Worm (Caenorhabditis elegans) whole organism, L4 larva: ENCODE results near the gene clec-221.

Experiments used
- D1046.2 ChIP-seq: fragments of 200-800 bp; sonication (Bioruptor generic); IDR thresholded peaks from 2 replicates; pipeline ENCODE4 v1.3.6; 2022; ENCODE audit warnings: missing genetic modification characterization, missing compliant biosample characterization
- F37D6.2 ChIP-seq: sonication (generic microtip); optimal IDR thresholded peaks from 2 replicates; lab custom pipeline; 2016; ENCODE audit warnings: mild to moderate bottlenecking, missing genetic modification characterization, missing compliant biosample characterization
- F44E2.7 ChIP-seq: fragments of 200-800 bp; sonication (Bioruptor generic); IDR thresholded peaks from 2 replicates; pipeline ENCODE4 v2.1.2; 2022; ENCODE audit warnings: missing genetic modification characterization, missing compliant biosample characterization
- R02D3.7 ChIP-seq: fragments of 150-350 bp; sonication (generic microtip); optimal IDR thresholded peaks from 3 replicates; lab custom pipeline; 2014; ENCODE audit warnings: missing biosample characterization, missing genetic modification characterization
- T20F7.1 ChIP-seq: fragments of 200-800 bp; sonication (Bioruptor generic); optimal IDR thresholded peaks from 2 replicates; lab custom pipeline; 2018; ENCODE audit warnings: mild to moderate bottlenecking, missing genetic modification characterization, missing compliant biosample characterization
- T26A8.4 ChIP-seq: fragments of 200-800 bp; sonication (Bioruptor generic); IDR thresholded peaks from 2 replicates; pipeline ENCODE4 v1.3.6; 2022; ENCODE audit warnings: missing genetic modification characterization, missing compliant biosample characterization
- Y48G9A.11 ChIP-seq: fragments of 200-800 bp; sonication (Bioruptor generic); IDR thresholded peaks from 2 replicates; pipeline ENCODE4 v1.3.6; 2022; ENCODE audit warnings: missing genetic modification reagents, missing genetic modification characterization, missing compliant biosample characterization
- Y5F2A.4 ChIP-seq: fragments of 200-800 bp; sonication (Bioruptor generic); optimal IDR thresholded peaks from 2 replicates; lab custom pipeline; 2018; ENCODE audit warnings: mild to moderate bottlenecking, missing genetic modification characterization, missing compliant biosample characterization
- ZK337.2 ChIP-seq: fragments of 200-800 bp; sonication (Bioruptor generic); IDR thresholded peaks from 2 replicates; pipeline ENCODE4 v1.3.6; 2022; ENCODE audit warnings: missing genetic modification reagents, missing genetic modification characterization, missing compliant biosample characterization
- aha-1 ChIP-seq: fragments of 150-350 bp; peaks from one replicate; lab custom pipeline; 2014; ENCODE audit warnings: missing biosample characterization, missing genetic modification characterization
- arid-1 ChIP-seq: fragments of 200-800 bp; sonication (Bioruptor generic); conservative IDR thresholded peaks from 2 replicates; pipeline ENCODE4 v1.3.6; 2022; ENCODE audit warnings: missing genetic modification reagents, missing genetic modification characterization, missing compliant biosample characterization
- ceh-32 ChIP-seq: sonication (generic microtip); optimal IDR thresholded peaks from 2 replicates; lab custom pipeline; 2016; ENCODE audit warnings: mild to moderate bottlenecking, missing genetic modification characterization, missing compliant biosample characterization; ENCODE audit not compliant: poor library complexity
- ceh-44 ChIP-seq: fragments of 200-800 bp; sonication (Bioruptor generic); IDR thresholded peaks from 2 replicates; pipeline ENCODE4 v1.3.6; 2022; ENCODE audit warnings: missing genetic modification reagents, missing genetic modification characterization, missing compliant biosample characterization
- ceh-82 ChIP-seq: sonication (generic microtip); optimal IDR thresholded peaks from 2 replicates; lab custom pipeline; 2017; ENCODE audit warnings: missing biosample characterization, missing genetic modification characterization
- cey-2 ChIP-seq: sonication (generic microtip); optimal IDR thresholded peaks from 3 replicates; lab custom pipeline; 2017; ENCODE audit warnings: missing genetic modification characterization, mild to moderate bottlenecking, missing compliant biosample characterization, antibody characterized with exemption, borderline replicate concordance; ENCODE audit not compliant: insufficient read depth
- ctbp-1 ChIP-seq: fragments of 200-800 bp; sonication (Bioruptor generic); IDR thresholded peaks from 2 replicates; pipeline ENCODE4 v1.3.6; 2022; ENCODE audit warnings: missing genetic modification reagents, missing genetic modification characterization, missing compliant biosample characterization
- daf-12 ChIP-seq: fragments of 150-350 bp; optimal IDR thresholded peaks from 2 replicates; lab custom pipeline; 2014; ENCODE audit warnings: missing biosample characterization, missing genetic modification reagents, missing genetic modification characterization
- daf-16 ChIP-seq, 3 experiments: sonication (generic microtip); optimal IDR thresholded peaks; 2 replicates each; lab custom pipeline; 2016 to 2017; ENCODE audit warnings: missing genetic modification characterization in 3 of 3, missing genetic modification reagents in 3 of 3, mild to moderate bottlenecking in 2 of 3, missing compliant biosample characterization in 2 of 3, missing biosample characterization in 1 of 3, moderate library complexity in 1 of 3
- daf-8 ChIP-seq: fragments of 200-800 bp; sonication (Bioruptor generic); IDR thresholded peaks from 2 replicates; pipeline ENCODE4 v1.3.6; 2022; ENCODE audit warnings: missing genetic modification characterization, missing compliant biosample characterization
- fos-1 ChIP-seq: fragments of 150-350 bp; optimal IDR thresholded peaks from 2 replicates; lab custom pipeline; 2014; ENCODE audit warnings: missing biosample characterization, missing genetic modification characterization
- jun-1 ChIP-seq: fragments of 150-350 bp; optimal IDR thresholded peaks from 2 replicates; lab custom pipeline; 2014; ENCODE audit warnings: missing biosample characterization, missing genetic modification reagents, missing genetic modification characterization
- lin-1 ChIP-seq: fragments of 200-800 bp; sonication (Bioruptor generic); IDR thresholded peaks from 2 replicates; pipeline ENCODE4 v1.3.6; 2022; ENCODE audit warnings: missing genetic modification reagents, missing genetic modification characterization, missing compliant biosample characterization
- lin-15B ChIP-seq: fragments of 150-350 bp; sonication (generic microtip); optimal IDR thresholded peaks from 3 replicates; lab custom pipeline; 2014; ENCODE audit warnings: missing biosample characterization, missing genetic modification characterization
- lin-29 ChIP-seq: fragments of 200-800 bp; sonication (Bioruptor generic); IDR thresholded peaks from 2 replicates; pipeline ENCODE4 v1.3.6; 2022; ENCODE audit warnings: missing genetic modification reagents, missing genetic modification characterization, missing compliant biosample characterization
- madf-5 ChIP-seq, 2 experiments: fragments of 200-800 bp; sonication (Bioruptor generic); IDR thresholded peaks; 2 replicates each; pipeline ENCODE4 v1.3.6; 2022; ENCODE audit warnings: missing compliant biosample characterization in 2 of 2, missing genetic modification characterization in 2 of 2
- mes-2 ChIP-seq: sonication (generic microtip); optimal IDR thresholded peaks from 2 replicates; lab custom pipeline; 2016; ENCODE audit warnings: missing genotype, mild to moderate bottlenecking, missing genetic modification characterization, missing compliant biosample characterization; ENCODE audit not compliant: poor library complexity, severe bottlenecking
- mxl-2 ChIP-seq: fragments of 200-800 bp; sonication (Bioruptor generic); conservative IDR thresholded peaks from 2 replicates; pipeline ENCODE4 v1.3.6; 2022; ENCODE audit warnings: missing genetic modification reagents, missing genetic modification characterization, missing compliant biosample characterization
- nhr-11 ChIP-seq: fragments of 150-350 bp; optimal IDR thresholded peaks from 2 replicates; lab custom pipeline; 2014; ENCODE audit warnings: missing biosample characterization, missing genetic modification characterization
- nhr-111 ChIP-seq: fragments of 200-800 bp; sonication (Bioruptor generic); optimal IDR thresholded peaks from 2 replicates; lab custom pipeline; 2018; ENCODE audit warnings: mild to moderate bottlenecking, missing genetic modification characterization, missing compliant biosample characterization
- nhr-237 ChIP-seq: sonication (generic microtip); optimal IDR thresholded peaks from 2 replicates; lab custom pipeline; 2017; ENCODE audit warnings: missing biosample characterization, missing genetic modification characterization
- nhr-48 ChIP-seq: sonication (generic microtip); optimal IDR thresholded peaks from 2 replicates; lab custom pipeline; 2016; ENCODE audit warnings: mild to moderate bottlenecking, missing genetic modification characterization, missing compliant biosample characterization
- nhr-77 ChIP-seq: fragments of 150-350 bp; optimal IDR thresholded peaks from 2 replicates; lab custom pipeline; 2014; ENCODE audit warnings: missing biosample characterization, missing genetic modification characterization
- pqm-1 ChIP-seq: sonication (generic microtip); optimal IDR thresholded peaks from 2 replicates; lab custom pipeline; 2017; ENCODE audit warnings: missing biosample characterization, missing genetic modification characterization
- spr-3 ChIP-seq: fragments of 200-800 bp; sonication (Bioruptor generic); optimal IDR thresholded peaks from 2 replicates; lab custom pipeline; 2018; ENCODE audit warnings: mild to moderate bottlenecking, missing genetic modification characterization, missing compliant biosample characterization
- tra-1 ChIP-seq: fragments of 200-800 bp; sonication (Bioruptor generic); IDR thresholded peaks from 2 replicates; pipeline ENCODE4 v1.3.6; 2022; ENCODE audit warnings: missing genetic modification reagents, missing genetic modification characterization, missing compliant biosample characterization
- unc-39 ChIP-seq: sonication (generic microtip); optimal IDR thresholded peaks from 2 replicates; lab custom pipeline; 2017; ENCODE audit warnings: missing biosample characterization, missing genetic modification characterization
- unc-62 ChIP-seq, 3 experiments: fragments of 150-350 bp in 1 of 3; sonication (generic microtip); optimal IDR thresholded peaks in 2 of 3; peaks in 1 of 3; 1 replicate in 1 of 3; 2 replicates in 2 of 3; lab custom pipeline; 2014 to 2017; ENCODE audit warnings: missing biosample characterization in 3 of 3, missing genetic modification characterization in 3 of 3, missing genetic modification reagents in 3 of 3, missing genotype in 1 of 3
- vab-7 ChIP-seq: fragments of 200-800 bp; sonication (Bioruptor generic); IDR thresholded peaks from 2 replicates; pipeline ENCODE4 v1.3.6; 2022; ENCODE audit warnings: missing genetic modification reagents, missing genetic modification characterization, missing compliant biosample characterization
- zfp-2 ChIP-seq: sonication (generic microtip); optimal IDR thresholded peaks from 2 replicates; lab custom pipeline; 2016; ENCODE audit warnings: mild to moderate bottlenecking, missing genetic modification characterization, missing compliant biosample characterization
- zip-11 ChIP-seq: fragments of 200-800 bp; sonication (Bioruptor generic); IDR thresholded peaks from 2 replicates; pipeline ENCODE4 v1.3.6; 2022; ENCODE audit warnings: missing genetic modification characterization, missing compliant biosample characterization

The clec-221 gene

ce11 chrV:10929511-10929910, 24.7 kb downstream of the clec-221 start, which contains the start of gene F58B4.3:
TSS of gene F58B4.3 (plus strand) at chrV:10929811.
- TF ChIP-seq ceh-44 (GFP tag; lab: Robert Waterston, UW) (no peak), T26A8.4 (GFP tag; lab: Robert Waterston, UW) (no peak), ceh-32 (no peak), ctbp-1 (GFP tag; lab: Robert Waterston, UW) (no peak), zip-11 (no peak), jun-1 (tag; lab: Kevin White, UChicago) (no peak), Y5F2A.4 (GFP tag; lab: Kevin White, UChicago) (no peak), zfp-2 (tag; lab: Kevin White, UChicago) (no peak), Y48G9A.11 (no peak), unc-39 (tag; lab: Kevin White, UChicago) (no peak), nhr-77 (tag; lab: Kevin White, UChicago) (no peak)
- TF ChIP-seq, all 104 proteins: peak for 0

DNA sequence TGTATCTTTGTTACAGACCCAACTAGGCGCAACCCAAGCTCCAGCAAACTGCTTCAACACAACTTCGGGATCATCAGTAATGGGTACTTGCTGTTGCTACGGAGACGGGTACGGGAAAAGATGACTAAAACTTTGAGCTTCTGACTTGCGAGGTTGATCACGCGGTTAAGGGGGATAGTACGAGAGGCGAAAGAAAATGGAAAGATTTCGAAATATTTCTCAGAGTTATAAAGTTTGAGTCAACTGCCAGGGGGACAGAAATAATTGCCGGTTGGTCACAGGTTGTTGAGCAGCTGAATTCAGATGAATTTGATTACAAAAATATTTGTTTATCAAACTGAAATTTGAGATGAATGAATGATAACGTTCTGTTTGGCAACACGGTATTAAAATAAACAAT, 28.6 kb downstream of the clec-221 start:
- TF ChIP-seq madf-5 (GFP tag; IDR thresholded peaks at IDR 0.05; lab: Robert Waterston, UW) (no peak), mes-2 (tag; lab: Kevin White, UChicago) (no peak), nhr-11 (no peak), lin-29 (GFP tag; lab: Robert Waterston, UW) (no peak), spr-3 (GFP tag; lab: Kevin White, UChicago) (no peak), daf-16 (GFP tag; optimal IDR thresholded peaks at IDR 0.05; lab: Kevin White, UChicago) (no peak), daf-16 (tag; optimal IDR thresholded peaks at IDR 0.05; lab: Kevin White, UChicago) (no peak), F44E2.7 (GFP tag; lab: Robert Waterston, UW) (no peak), ZK337.2 (no peak), F37D6.2 (no peak), fos-1 (tag; lab: Kevin White, UChicago) (no peak), nhr-48 (tag; lab: Kevin White, UChicago) (no peak), lin-1 (GFP tag; lab: Robert Waterston, UW) (no peak), nhr-237 (tag; lab: Kevin White, UChicago) (no peak)

- TF ChIP-seq daf-8 (GFP tag; lab: Robert Waterston, UW) (no peak), nhr-237 (tag; lab: Kevin White, UChicago) (no peak), T20F7.1 (GFP tag; lab: Kevin White, UChicago) (no peak), mxl-2 (GFP tag; lab: Robert Waterston, UW) (no peak), cey-2 (no peak), lin-29 (GFP tag; lab: Robert Waterston, UW) (no peak), vab-7 (GFP tag; lab: Robert Waterston, UW) (no peak), R02D3.7 (tag; lab: Kevin White, UChicago) (no peak), pqm-1 (no peak), nhr-111 (GFP tag; lab: Kevin White, UChicago) (no peak), tra-1 (GFP tag; lab: Robert Waterston, UW) (no peak), daf-12 (tag; lab: Kevin White, UChicago) (no peak), ceh-82 (tag; lab: Kevin White, UChicago) (no peak), lin-15B (no peak), arid-1 (GFP tag; lab: Robert Waterston, UW) (no peak), aha-1 (tag; lab: Kevin White, UChicago) (no peak), D1046.2 (GFP tag; lab: Robert Waterston, UW) (no peak), unc-62 (GFP tag; optimal IDR thresholded peaks at IDR 0.05 in 1 of 2; lab: Kevin White, UChicago) (no peak), unc-62 (tag; optimal IDR thresholded peaks at IDR 0.05; lab: Kevin White, UChicago) (no peak)
Measured at ce11 chrV:10924731-10925130, 29.5 kb downstream of the clec-221 start, which contains the start of gene F58B4.6. TSS of gene F58B4.6 (plus strand) at chrV:10925031.
